Worm (Caenorhabditis elegans) whole organism, young adult: Measurements from ENCODE around the gene gtf-2F1.
A peak's percentile ranks its signal among the peaks of the same experiment; 100 is the strongest.

ENCODE experiments used
- B0035.1 ChIP-seq: sonication (generic microtip); optimal IDR thresholded peaks from 2 replicates; lab custom pipeline; 2016; ENCODE audit warnings: missing genetic modification characterization, mild to moderate bottlenecking, missing compliant biosample characterization, missing genotype, missing genetic modification reagents
- F39B2.1 ChIP-seq: fragments of 200-800 bp; sonication (Bioruptor generic); IDR thresholded peaks from 2 replicates; pipeline ENCODE4 v1.3.6; 2022; ENCODE audit warnings: missing genetic modification reagents, missing genetic modification characterization, missing compliant biosample characterization
- F57A8.1 ChIP-seq: fragments of 200-800 bp; sonication (Bioruptor generic); optimal IDR thresholded peaks from 2 replicates; lab custom pipeline; 2018; ENCODE audit warnings: mild to moderate bottlenecking, missing genetic modification characterization, moderate library complexity, missing compliant biosample characterization
- Y56A3A.18 ChIP-seq: fragments of 200-800 bp; sonication (Bioruptor generic); IDR thresholded peaks from 2 replicates; pipeline ENCODE4 v1.3.6; 2022; ENCODE audit warnings: missing genetic modification reagents, missing genetic modification characterization, missing compliant biosample characterization
- atf-7 ChIP-seq: sonication (generic microtip); optimal IDR thresholded peaks from 2 replicates; lab custom pipeline; 2017; ENCODE audit warnings: mild to moderate bottlenecking, missing genetic modification characterization, missing compliant biosample characterization
- athp-1 ChIP-seq: sonication (generic microtip); optimal IDR thresholded peaks from 2 replicates; lab custom pipeline; 2017; ENCODE audit warnings: mild to moderate bottlenecking, missing genetic modification characterization, missing compliant biosample characterization
- attf-6 ChIP-seq: fragments of 200-800 bp; sonication (Bioruptor generic); IDR thresholded peaks from 2 replicates; pipeline ENCODE4 v1.3.6; 2022; ENCODE audit warnings: missing genetic modification reagents, missing genetic modification characterization, missing compliant biosample characterization
- ccch-3 ChIP-seq: fragments of 200-800 bp; sonication (Bioruptor generic); optimal IDR thresholded peaks from 2 replicates; lab custom pipeline; 2018; ENCODE audit warnings: mild to moderate bottlenecking, missing genetic modification characterization, missing compliant biosample characterization
- ceh-100 ChIP-seq: fragments of 200-800 bp; sonication (Bioruptor generic); IDR thresholded peaks from 2 replicates; pipeline ENCODE4 v1.3.6; 2022; ENCODE audit warnings: missing genetic modification reagents, missing genetic modification characterization, missing compliant biosample characterization
- ceh-40 ChIP-seq: fragments of 200-800 bp; sonication (Bioruptor generic); IDR thresholded peaks from 2 replicates; pipeline ENCODE4 v1.3.6; 2022; ENCODE audit warnings: missing genetic modification characterization, missing compliant biosample characterization
- egl-18 ChIP-seq: fragments of 200-800 bp; sonication (Bioruptor generic); IDR thresholded peaks from 2 replicates; pipeline ENCODE4 v1.3.6; 2022; ENCODE audit warnings: missing genetic modification reagents, missing genetic modification characterization, missing compliant biosample characterization
- egl-44 ChIP-seq: fragments of 200-800 bp; sonication (Bioruptor generic); IDR thresholded peaks from 2 replicates; pipeline ENCODE4 v1.3.6; 2022; ENCODE audit warnings: missing genetic modification reagents, missing genetic modification characterization, missing compliant biosample characterization
- gei-17 ChIP-seq: fragments of 200-800 bp; sonication (Bioruptor generic); optimal IDR thresholded peaks from 2 replicates; lab custom pipeline; 2018; ENCODE audit warnings: mild to moderate bottlenecking, missing genetic modification characterization, missing compliant biosample characterization
- hlh-12 ChIP-seq: sonication (generic microtip); optimal IDR thresholded peaks from 2 replicates; lab custom pipeline; 2016; ENCODE audit warnings: missing genetic modification characterization, missing compliant biosample characterization
- hmg-1.2 ChIP-seq: fragments of 200-800 bp; sonication (Bioruptor generic); IDR thresholded peaks from 2 replicates; pipeline ENCODE4 v1.3.6; 2022; ENCODE audit warnings: missing genetic modification reagents, missing genetic modification characterization, missing compliant biosample characterization
- let-607 ChIP-seq, 2 experiments: fragments of 200-800 bp in 1 of 2; sonication (Bioruptor generic) in 1 of 2; sonication (generic microtip) in 1 of 2; optimal IDR thresholded peaks; 2 replicates each; lab custom pipeline; 2016 to 2018; ENCODE audit warnings: mild to moderate bottlenecking in 2 of 2, missing compliant biosample characterization in 2 of 2, missing genetic modification characterization in 2 of 2, moderate library complexity in 2 of 2, missing genotype in 1 of 2
- lin-35 ChIP-seq, 3 experiments: fragments of 150-350 bp in 2 of 3; sonication (generic microtip) in 1 of 3; optimal IDR thresholded peaks; 2 replicates each; lab custom pipeline; 2014 to 2018; ENCODE audit warnings: missing biosample characterization in 3 of 3, missing genetic modification characterization in 3 of 3, missing genetic modification reagents in 3 of 3
- lsl-1 ChIP-seq: fragments of 200-800 bp; sonication (Bioruptor generic); optimal IDR thresholded peaks from 2 replicates; lab custom pipeline; 2018; ENCODE audit warnings: mild to moderate bottlenecking, missing genetic modification characterization, moderate library complexity, missing compliant biosample characterization
- madf-10 ChIP-seq: sonication (generic microtip); optimal IDR thresholded peaks from 2 replicates; lab custom pipeline; 2016; ENCODE audit warnings: mild to moderate bottlenecking, missing genetic modification characterization, missing compliant biosample characterization
- mcd-1 ChIP-seq: fragments of 200-800 bp; sonication (Bioruptor generic); IDR thresholded peaks from 2 replicates; pipeline ENCODE4 v1.3.6; 2022; ENCODE audit warnings: missing genetic modification reagents, missing genetic modification characterization, missing compliant biosample characterization
- nfyb-1 ChIP-seq: fragments of 200-800 bp; sonication (Bioruptor generic); IDR thresholded peaks from 2 replicates; pipeline ENCODE4 v1.3.6; 2022; ENCODE audit warnings: missing genetic modification reagents, missing genetic modification characterization, missing compliant biosample characterization
- nhr-80 ChIP-seq: sonication (generic microtip); optimal IDR thresholded peaks from 2 replicates; lab custom pipeline; 2016; ENCODE audit warnings: missing genetic modification characterization, missing compliant biosample characterization
- pha-4 ChIP-seq: fragments of 150-350 bp; sonication (generic microtip); optimal IDR thresholded peaks from 2 replicates; lab custom pipeline; 2014; ENCODE audit warnings: missing biosample characterization, missing genetic modification reagents, missing genetic modification characterization
- rec-8 ChIP-seq, 2 experiments: sonication (generic microtip); optimal IDR thresholded peaks; 2 replicates each; lab custom pipeline; 2016; ENCODE audit warnings: mild to moderate bottlenecking in 2 of 2, missing genetic modification characterization in 2 of 2, missing genetic modification reagents in 2 of 2, missing genotype in 2 of 2, missing biosample characterization in 1 of 2, missing compliant biosample characterization in 1 of 2, moderate library complexity in 1 of 2
- snpc-3.4 ChIP-seq: sonication (generic microtip); optimal IDR thresholded peaks from 2 replicates; lab custom pipeline; 2017; ENCODE audit warnings: missing genetic modification characterization, mild to moderate bottlenecking, missing compliant biosample characterization, antibody characterized with exemption, moderate library complexity, missing genotype, missing genetic modification reagents
- somi-1 ChIP-seq: fragments of 200-800 bp; sonication (Bioruptor generic); optimal IDR thresholded peaks from 2 replicates; lab custom pipeline; 2018; ENCODE audit warnings: mild to moderate bottlenecking, missing genetic modification characterization, missing compliant biosample characterization
- xnd-1 ChIP-seq: sonication (generic microtip); optimal IDR thresholded peaks from 2 replicates; lab custom pipeline; 2016; ENCODE audit warnings: missing genotype, missing genetic modification reagents, missing genetic modification characterization, missing compliant biosample characterization
- ztf-3 ChIP-seq: fragments of 200-800 bp; sonication (Bioruptor generic); optimal IDR thresholded peaks from 2 replicates; lab custom pipeline; 2018; ENCODE audit warnings: mild to moderate bottlenecking, missing genetic modification characterization, missing compliant biosample characterization

gtf-2F1 gene

DNA sequence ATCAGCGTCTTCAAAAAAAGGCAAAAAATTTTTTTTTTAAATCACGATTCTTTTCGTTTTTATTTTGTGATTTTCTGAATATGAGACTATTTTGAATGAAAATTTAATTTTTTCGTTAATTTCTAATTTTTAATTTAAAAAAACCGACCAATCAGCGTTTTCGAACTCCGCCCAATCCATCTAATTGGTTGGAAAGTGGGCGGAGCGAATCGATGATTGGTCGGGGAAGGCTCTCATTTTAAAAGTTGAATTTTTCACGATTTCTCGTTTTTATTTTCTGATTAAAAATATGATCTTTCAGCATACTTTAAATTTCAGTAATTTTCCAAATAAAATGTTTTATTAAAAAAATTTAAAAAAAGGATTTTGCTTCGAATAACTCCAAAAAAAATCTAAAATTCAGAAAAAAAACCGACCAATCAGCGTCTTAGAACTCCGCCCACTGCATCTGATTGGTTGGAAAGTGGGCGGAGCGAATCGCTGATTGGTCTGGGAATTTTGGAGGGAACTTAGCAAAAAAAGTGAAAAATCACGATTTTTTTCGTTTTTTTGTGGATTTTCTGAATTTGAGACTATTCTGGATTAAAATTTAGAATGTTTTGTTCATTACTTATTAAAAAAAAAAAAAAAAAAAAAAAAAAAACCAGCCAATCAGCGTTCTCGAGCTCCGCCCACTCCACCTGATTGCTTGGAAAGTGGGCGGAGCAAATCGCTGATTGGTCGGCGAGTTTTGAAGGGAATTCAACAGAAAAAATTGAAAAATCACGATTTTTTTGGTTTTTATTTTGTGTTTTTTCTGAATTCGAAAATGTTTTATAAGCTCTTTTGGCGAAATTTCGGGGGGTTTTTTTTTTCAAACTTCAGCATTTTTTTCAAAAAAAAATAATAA, 16.9 kb upstream of the gtf-2F1 start:
- TF ChIP-seq athp-1 (no peak), nfyb-1 (GFP tag; lab: Robert Waterston, UW) (peak; percentile 66; the same call in 1 of the 2 replicates)

- TF ChIP-seq madf-10 (tag; lab: Kevin White, UChicago) (no peak), gei-17 (GFP tag; lab: Kevin White, UChicago) (no peak), nfyb-1 (GFP tag; lab: Robert Waterston, UW) (0 out of 2 replicates have a peak, but pooled peaks have one; percentile 31), xnd-1 (tag; lab: Kevin White, UChicago) (no peak), snpc-3.4 (tag; lab: Kevin White, UChicago) (no peak)
Measured at ce11 chrII:4286921-4287320, 14.5 kb upstream of the gtf-2F1 start.

DNA sequence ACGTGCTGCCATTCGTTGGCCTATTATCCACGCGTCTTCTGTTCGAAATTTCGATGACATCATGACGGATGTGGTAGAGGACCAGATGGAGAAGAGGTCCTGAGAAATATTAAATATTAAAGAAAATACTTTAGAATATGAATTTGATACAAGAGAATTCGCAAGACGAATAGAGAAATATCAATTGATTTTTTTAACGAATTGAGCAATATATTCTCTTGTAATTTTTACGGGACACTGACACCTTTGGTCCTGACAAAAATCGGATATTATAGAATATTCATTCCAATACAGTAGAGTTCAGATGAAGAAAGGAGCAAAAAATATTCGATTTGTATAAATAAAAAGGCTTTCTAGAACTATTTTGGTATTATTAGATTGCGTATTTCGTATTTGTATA, 13.3 kb upstream of the gtf-2F1 start, which contains the start of gene C01F1.6:
C01F1.6 (minus strand) TSS at position 101 of the 400 bp plus-strand sequence.
- TF ChIP-seq F57A8.1 (GFP tag; lab: Kevin White, UChicago), result no peak
- TF ChIP-seq atf-7 (tag; lab: Kevin White, UChicago), result no peak
- TF ChIP-seq rec-8 (tag; optimal IDR thresholded peaks at IDR 0.05; lab: Kevin White, UChicago), result no peak
- no peak for TF ChIP-seq Y56A3A.18 (GFP tag; lab: Robert Waterston, UW)
- no peak for TF ChIP-seq F39B2.1 (GFP tag; lab: Robert Waterston, UW)
- TF ChIP-seq snpc-3.4 (tag; lab: Kevin White, UChicago), result no peak
- TF ChIP-seq pha-4, result no peak
- no peak for TF ChIP-seq somi-1
- TF ChIP-seq ccch-3 (GFP tag; lab: Kevin White, UChicago), result no peak
- no peak for TF ChIP-seq egl-44 (GFP tag; lab: Robert Waterston, UW)
- TF ChIP-seq egl-18 (GFP tag; lab: Robert Waterston, UW), result no peak

- TF ChIP-seq let-607 (tag; optimal IDR thresholded peaks at IDR 0.05; lab: Kevin White, UChicago) (no peak), nhr-80 (tag; lab: Kevin White, UChicago) (no peak), ceh-100 (GFP tag; lab: Robert Waterston, UW) (no peak), mcd-1 (GFP tag; lab: Robert Waterston, UW) (no peak), lsl-1 (GFP tag; lab: Kevin White, UChicago) (no peak), nfyb-1 (GFP tag; lab: Robert Waterston, UW) (no peak)
Measured at ce11 chrII:4288572-4288971, 12.8 kb upstream of the gtf-2F1 start.

ce11 chrII:4291799-4292198, 9.6 kb upstream of the gtf-2F1 start:
- TF ChIP-seq ceh-40 (GFP tag; lab: Robert Waterston, UW) (no peak), hlh-12 (tag; lab: Kevin White, UChicago) (no peak), attf-6 (GFP tag; lab: Robert Waterston, UW) (no peak), lin-35 (GFP tag; optimal IDR thresholded peaks at IDR 0.05; lab: Kevin White, UChicago) (no peak), ztf-3 (GFP tag; lab: Kevin White, UChicago) (no peak), hmg-1.2 (no peak), B0035.1 (tag; lab: Kevin White, UChicago) (no peak)
